Fruit fly (Drosophila melanogaster) whole organism, embryonic: Measurements from ENCODE around the gene CG10761.
A peak's percentile ranks its signal among the peaks of the same experiment; 100 is the strongest.

Experiments used
- Antp ChIP-seq: fragments of 200-800 bp; sonication (Bioruptor generic); optimal IDR thresholded peaks from 3 replicates; lab custom pipeline; 2016; ENCODE audit warnings: missing biosample characterization, missing genetic modification characterization
- B-H2 ChIP-seq: fragments of 200-800 bp; sonication (Bioruptor generic); optimal IDR thresholded peaks from 2 replicates; lab custom pipeline; 2018; ENCODE audit warnings: missing biosample characterization, mild to moderate bottlenecking, missing genetic modification characterization
- BEAF-32 ChIP-seq: fragments of 200-800 bp; sonication (Bioruptor generic); optimal IDR thresholded peaks from 3 replicates; lab custom pipeline; 2017; ENCODE audit warnings: missing biosample characterization, missing genetic modification characterization, mild to moderate bottlenecking, moderate library complexity, missing genetic modification reagents
- Bdp1 ChIP-seq: fragments of 200-800 bp; sonication (Bioruptor generic); optimal IDR thresholded peaks from 3 replicates; lab custom pipeline; 2016; ENCODE audit warnings: missing biosample characterization, missing genetic modification characterization
- Bgb ChIP-seq: fragments of 200-800 bp; sonication (Bioruptor generic); IDR thresholded peaks from 2 replicates; pipeline ENCODE4 v1.3.6; 2022; ENCODE audit warnings: missing biosample characterization, missing genetic modification characterization; ENCODE audit not compliant: partially characterized antibody
- Blimp-1 ChIP-seq: fragments of 200-800 bp; sonication (Bioruptor generic); optimal IDR thresholded peaks from 3 replicates; lab custom pipeline; 2018; ENCODE audit warnings: missing biosample characterization, missing genetic modification characterization, mild to moderate bottlenecking, moderate library complexity, missing genetic modification reagents
- CG10267 ChIP-seq: fragments of 200-800 bp; sonication (Bioruptor generic); optimal IDR thresholded peaks from 2 replicates; lab custom pipeline; 2018; ENCODE audit warnings: missing biosample characterization, mild to moderate bottlenecking, missing genetic modification characterization, moderate library complexity
- CG10321 ChIP-seq: fragments of 200-800 bp; sonication (Bioruptor generic); IDR thresholded peaks from 2 replicates; pipeline ENCODE4 v1.3.6; 2022; ENCODE audit warnings: missing biosample characterization, missing genetic modification characterization
- CG10462 ChIP-seq: fragments of 200-800 bp; sonication (Bioruptor generic); optimal IDR thresholded peaks from 2 replicates; lab custom pipeline; 2016; ENCODE audit warnings: missing biosample characterization, missing genetic modification characterization
- CG10543 ChIP-seq: fragments of 200-800 bp; sonication (Bioruptor generic); optimal IDR thresholded peaks from 3 replicates; lab custom pipeline; 2017; ENCODE audit warnings: missing biosample characterization, mild to moderate bottlenecking, missing genetic modification characterization, moderate library complexity
- CG11398 ChIP-seq: fragments of 200-800 bp; sonication (Bioruptor generic); optimal IDR thresholded peaks from 2 replicates; lab custom pipeline; 2016; ENCODE audit warnings: missing biosample characterization, missing genetic modification characterization
- CG11560 ChIP-seq: fragments of 200-800 bp; sonication (Bioruptor generic); IDR thresholded peaks from 3 replicates; pipeline ENCODE4 v1.3.6; 2022; ENCODE audit warnings: missing biosample characterization, missing genetic modification characterization
- CG12391 ChIP-seq: fragments of 200-800 bp; sonication (Bioruptor generic); optimal IDR thresholded peaks from 3 replicates; lab custom pipeline; 2018; ENCODE audit warnings: missing biosample characterization, mild to moderate bottlenecking, missing genetic modification characterization, moderate library complexity
- CG15514 ChIP-seq: fragments of 200-800 bp; sonication (Bioruptor generic); optimal IDR thresholded peaks from 3 replicates; lab custom pipeline; 2017; ENCODE audit warnings: missing biosample characterization, missing genetic modification characterization, mild to moderate bottlenecking, moderate library complexity, missing genetic modification reagents
- CG17802 ChIP-seq: fragments of 200-800 bp; sonication (Bioruptor generic); optimal IDR thresholded peaks from 2 replicates; lab custom pipeline; 2018; ENCODE audit warnings: missing biosample characterization, mild to moderate bottlenecking, missing genetic modification characterization, moderate library complexity
- CG1792 ChIP-seq: fragments of 200-800 bp; sonication (Bioruptor generic); optimal IDR thresholded peaks from 2 replicates; lab custom pipeline; 2016; ENCODE audit warnings: missing biosample characterization, missing genetic modification characterization
- CG18262 ChIP-seq: fragments of 200-800 bp; optimal IDR thresholded peaks from 3 replicates; lab custom pipeline; 2019; ENCODE audit warnings: missing biosample characterization, mild to moderate bottlenecking, missing genetic modification characterization, moderate library complexity
- CG2116 ChIP-seq: fragments of 200-800 bp; sonication (Bioruptor generic); optimal IDR thresholded peaks from 3 replicates; lab custom pipeline; 2018; ENCODE audit warnings: missing biosample characterization, mild to moderate bottlenecking, missing genetic modification characterization
- CG33213 ChIP-seq: fragments of 200-800 bp; sonication (Bioruptor generic); optimal IDR thresholded peaks from 3 replicates; lab custom pipeline; 2016; ENCODE audit warnings: missing biosample characterization, missing genetic modification characterization
- CG4424 ChIP-seq: fragments of 200-800 bp; sonication (Bioruptor generic); optimal IDR thresholded peaks from 3 replicates; lab custom pipeline; 2016; ENCODE audit warnings: missing biosample characterization, missing genetic modification characterization
- CG5245 ChIP-seq: fragments of 200-800 bp; sonication (Bioruptor generic); optimal IDR thresholded peaks from 3 replicates; lab custom pipeline; 2016; ENCODE audit warnings: missing biosample characterization, missing genetic modification characterization
- CG6272 ChIP-seq: fragments of 200-800 bp; sonication (Bioruptor generic); IDR thresholded peaks from 2 replicates; pipeline ENCODE4 v1.3.6; 2022; ENCODE audit warnings: missing biosample characterization, missing genetic modification characterization
- CG7357 ChIP-seq: fragments of 200-800 bp; sonication (Bioruptor generic); IDR thresholded peaks from 3 replicates; pipeline ENCODE4 v1.3.6; 2022; ENCODE audit warnings: missing biosample characterization, missing genetic modification characterization
- CG8281 ChIP-seq: fragments of 200-800 bp; sonication (Bioruptor generic); optimal IDR thresholded peaks from 2 replicates; lab custom pipeline; 2018; ENCODE audit warnings: missing biosample characterization, mild to moderate bottlenecking, missing genetic modification characterization, moderate library complexity
- CG9437 ChIP-seq: fragments of 200-800 bp; sonication (Bioruptor generic); optimal IDR thresholded peaks from 2 replicates; lab custom pipeline; 2018; ENCODE audit warnings: missing biosample characterization, mild to moderate bottlenecking, missing genetic modification characterization
- Doc3 ChIP-seq: fragments of 200-800 bp; sonication (Bioruptor generic); IDR thresholded peaks from 3 replicates; pipeline ENCODE4 v1.3.6; 2022; ENCODE audit warnings: missing biosample characterization, missing genetic modification characterization; ENCODE audit not compliant: partially characterized antibody
- Dref ChIP-seq: fragments of 200-800 bp; sonication (Bioruptor generic); IDR thresholded peaks from 2 replicates; pipeline ENCODE4 v1.3.6; 2022; ENCODE audit warnings: missing biosample characterization, missing genetic modification characterization
- E2f2 ChIP-seq: fragments of 200-800 bp; sonication (Bioruptor generic); IDR thresholded peaks from 2 replicates; pipeline ENCODE4 v1.3.6; 2022; ENCODE audit warnings: missing biosample characterization, missing genetic modification characterization
- Elba2 ChIP-seq: fragments of 200-800 bp; sonication (Bioruptor generic); optimal IDR thresholded peaks from 3 replicates; lab custom pipeline; 2016; ENCODE audit warnings: missing biosample characterization, missing genetic modification characterization
- HHEX ChIP-seq: fragments of 200-800 bp; sonication (Bioruptor generic); optimal IDR thresholded peaks from 3 replicates; lab custom pipeline; 2017; ENCODE audit warnings: missing biosample characterization, mild to moderate bottlenecking, missing genetic modification characterization, missing genetic modification reagents
- HLH3B ChIP-seq: fragments of 200-800 bp; sonication (Bioruptor generic); IDR thresholded peaks from 2 replicates; pipeline ENCODE4 v1.3.6; 2022; ENCODE audit warnings: missing biosample characterization, missing genetic modification characterization
- HLHmδ ChIP-seq: fragments of 200-800 bp; sonication (Bioruptor generic); optimal IDR thresholded peaks from 2 replicates; lab custom pipeline; 2018; ENCODE audit warnings: missing biosample characterization, mild to moderate bottlenecking, missing genetic modification characterization, moderate library complexity
- Med ChIP-seq: fragments of 200-800 bp; sonication (Bioruptor generic); peaks from one replicate; lab custom pipeline; 2016; ENCODE audit warnings: missing biosample characterization, missing genetic modification characterization, mild to moderate bottlenecking, inconsistent platforms, moderate library complexity
- NFAT ChIP-seq: fragments of 200-800 bp; sonication (Bioruptor generic); IDR thresholded peaks from 2 replicates; pipeline ENCODE4 v1.3.6; 2022; ENCODE audit warnings: missing biosample characterization, missing genetic modification characterization
- Sox102F ChIP-seq: fragments of 200-800 bp; sonication (Bioruptor generic); optimal IDR thresholded peaks from 2 replicates; lab custom pipeline; 2018; ENCODE audit warnings: missing biosample characterization, mild to moderate bottlenecking, missing genetic modification characterization, moderate library complexity
- YL-1 ChIP-seq: fragments of 200-800 bp; sonication (Bioruptor generic); optimal IDR thresholded peaks from 3 replicates; lab custom pipeline; 2017; ENCODE audit warnings: missing biosample characterization, mild to moderate bottlenecking, missing genetic modification characterization
- az2 ChIP-seq: fragments of 200-800 bp; sonication (Bioruptor generic); optimal IDR thresholded peaks from 3 replicates; lab custom pipeline; 2016; ENCODE audit warnings: missing biosample characterization, missing genetic modification characterization
- eyg ChIP-seq: fragments of 200-800 bp; sonication (Bioruptor generic); optimal IDR thresholded peaks from 3 replicates; lab custom pipeline; 2016; ENCODE audit warnings: missing biosample characterization, missing genetic modification characterization
- fd3F ChIP-seq: fragments of 200-800 bp; sonication (Bioruptor generic); optimal IDR thresholded peaks from 2 replicates; lab custom pipeline; 2018; ENCODE audit warnings: missing biosample characterization, mild to moderate bottlenecking, missing genetic modification characterization, moderate library complexity
- gce ChIP-seq: fragments of 200-800 bp; sonication (Bioruptor generic); IDR thresholded peaks from 3 replicates; pipeline ENCODE4 v1.3.6; 2022; ENCODE audit warnings: missing biosample characterization, missing genetic modification characterization
- gt ChIP-seq: fragments of 200-800 bp; sonication (Bioruptor generic); IDR thresholded peaks from 2 replicates; pipeline ENCODE4 v1.3.6; 2022; ENCODE audit warnings: missing biosample characterization, missing genetic modification characterization
- nerfin-2 ChIP-seq: fragments of 200-800 bp; sonication (Bioruptor generic); IDR thresholded peaks from 2 replicates; pipeline ENCODE4 v1.3.6; 2022; ENCODE audit warnings: missing biosample characterization, missing genetic modification characterization; ENCODE audit not compliant: partially characterized antibody
- schlank ChIP-seq: fragments of 200-800 bp; sonication (Bioruptor generic); optimal IDR thresholded peaks from 2 replicates; lab custom pipeline; 2018; ENCODE audit warnings: missing biosample characterization, mild to moderate bottlenecking, missing genetic modification characterization
- sisA ChIP-seq: fragments of 200-800 bp; sonication (Bioruptor generic); IDR thresholded peaks from 2 replicates; pipeline ENCODE4 v1.3.6; 2022; ENCODE audit warnings: missing biosample characterization, missing genetic modification characterization
- slou ChIP-seq: fragments of 200-800 bp; sonication (Bioruptor generic); optimal IDR thresholded peaks from 3 replicates; lab custom pipeline; 2016; ENCODE audit warnings: missing biosample characterization, missing genetic modification characterization
- so ChIP-seq: fragments of 200-800 bp; sonication (Bioruptor generic); IDR thresholded peaks from 3 replicates; pipeline ENCODE4 v1.3.6; 2022; ENCODE audit warnings: missing biosample characterization, missing genetic modification characterization
- tna ChIP-seq: fragments of 200-800 bp; sonication (Bioruptor generic); IDR thresholded peaks from 2 replicates; pipeline ENCODE4 v1.3.6; 2022; ENCODE audit warnings: missing biosample characterization, missing genetic modification characterization; ENCODE audit not compliant: partially characterized antibody
- zen ChIP-seq: fragments of 200-800 bp; sonication (Bioruptor generic); optimal IDR thresholded peaks from 3 replicates; lab custom pipeline; 2018; ENCODE audit warnings: missing biosample characterization, mild to moderate bottlenecking, missing genetic modification characterization, moderate library complexity
- zen2 ChIP-seq: fragments of 200-800 bp; sonication (Bioruptor generic); IDR thresholded peaks from 3 replicates; pipeline ENCODE4 v1.3.6; 2022; ENCODE audit warnings: missing biosample characterization, missing genetic modification characterization; ENCODE audit not compliant: partially characterized antibody

CG10761 gene

DNA sequence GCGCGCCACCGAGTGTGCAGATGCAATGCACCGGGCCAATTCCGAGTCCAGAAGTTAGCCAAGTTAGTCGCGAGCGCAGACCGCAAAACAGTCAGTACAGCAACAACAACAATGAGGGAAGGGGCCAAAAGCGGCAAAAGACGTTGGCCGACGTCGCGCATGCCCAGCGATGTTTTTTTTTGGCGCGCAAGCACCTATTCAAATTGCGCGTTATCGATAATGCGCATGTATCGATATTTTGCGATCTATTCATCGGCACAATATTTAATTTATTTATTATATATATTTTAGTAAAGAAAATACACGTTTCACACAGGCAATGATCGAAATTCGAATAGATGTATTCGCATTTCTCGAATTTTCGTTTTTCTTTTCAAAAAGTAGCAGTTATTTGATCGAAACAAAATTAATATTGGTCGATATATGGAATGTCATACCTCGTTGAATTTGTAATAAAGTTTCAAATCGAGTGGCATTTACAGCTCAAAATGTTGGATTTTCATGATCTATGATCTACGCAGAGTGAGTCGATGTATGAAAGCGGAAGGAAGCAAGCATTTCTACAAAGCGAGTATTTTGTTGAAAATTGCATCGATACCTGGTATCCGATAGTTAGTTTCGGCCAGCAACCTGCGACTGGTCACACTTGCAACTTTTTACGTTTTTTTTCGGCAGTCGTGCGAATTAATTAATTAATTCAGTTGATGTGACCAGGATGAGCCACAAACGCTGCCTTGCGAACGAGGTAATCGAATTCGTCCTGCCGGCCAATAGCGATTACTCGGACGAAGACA, 33.2 kb downstream of the CG10761 start, which contains the start of gene CG2116:
Gene CG2116 (plus strand): TSS at position 609 of the 794 bp plus-strand sequence.
- TF ChIP-seq CG10321 (GFP tag; lab: Robert Waterston, UW) (no peak), sisA (GFP tag; lab: Robert Waterston, UW) (no peak), CG18262 (no peak), CG10267 (peak; percentile 37), CG8281 (no peak), CG7357 (GFP tag; lab: Robert Waterston, UW) (no peak), CG9437 (GFP tag; lab: Kevin White, UChicago) (peak; percentile 37), zen (tag; lab: Kevin White, UChicago) (no peak), CG11560 (tag; lab: Robert Waterston, UW) (0 out of 3 replicates have a peak, but pooled peaks have one; percentile 33), YL-1 (peak; percentile 11), CG1792 (GFP tag; lab: Kevin White, UChicago) (no peak), zen2 (GFP tag; lab: Robert Waterston, UW) (peak; percentile 52; the same call in 1 of the 3 replicates), B-H2 (no peak), CG2116 (GFP tag; lab: Kevin White, UChicago) (peak; percentile 93), CG5245 (GFP tag; lab: Kevin White, UChicago) (no peak), Doc3 (GFP tag; lab: Robert Waterston, UW) (peak; percentile 64), CG10543 (GFP tag; lab: Kevin White, UChicago) (peak; percentile 9), HLHmδ (no peak), Antp (GFP tag; lab: Kevin White, UChicago) (no peak), eyg (GFP tag; lab: Kevin White, UChicago) (no peak), slou (GFP tag; lab: Kevin White, UChicago) (no peak), CG15514 (GFP tag; lab: Kevin White, UChicago) (peak; percentile 59), CG11398 (GFP tag; lab: Kevin White, UChicago) (no peak), Dref (GFP tag; lab: Robert Waterston, UW) (peak; percentile 59), so (GFP tag; lab: Robert Waterston, UW) (no peak), CG6272 (GFP tag; lab: Robert Waterston, UW) (no peak), schlank (no peak), HLH3B (GFP tag; lab: Robert Waterston, UW) (no peak), tna (GFP tag; lab: Robert Waterston, UW) (0 out of 2 replicates have a peak, but pooled peaks have one; percentile 11), Elba2 (no peak), CG33213 (no peak), NFAT (GFP tag; lab: Robert Waterston, UW) (no peak), fd3F (GFP tag; lab: Kevin White, UChicago) (no peak), HHEX (GFP tag; lab: Kevin White, UChicago) (no peak), nerfin-2 (0 out of 2 replicates have a peak, but pooled peaks have one; percentile 23), Blimp-1 (GFP tag; lab: Kevin White, UChicago) (no peak), CG10462 (GFP tag; lab: Kevin White, UChicago) (no peak), CG17802 (tag; lab: Kevin White, UChicago) (no peak), Bdp1 (GFP tag; lab: Kevin White, UChicago) (no peak), CG12391 (peak; percentile 22), az2 (GFP tag; lab: Kevin White, UChicago) (no peak), CG4424 (GFP tag; lab: Kevin White, UChicago) (no peak), Bgb (GFP tag; lab: Robert Waterston, UW) (peak; percentile 81), BEAF-32 (peak; percentile 85), gce (GFP tag; lab: Robert Waterston, UW) (no peak), gt (GFP tag; lab: Robert Waterston, UW) (no peak), Sox102F (GFP tag; lab: Kevin White, UChicago) (no peak), E2f2 (peak; percentile 84), Med (GFP tag; lab: Kevin White, UChicago) (peak; percentile 74)
